Worm (Caenorhabditis elegans): ENCODE measurements around the gene F13H10.9.

Gene F13H10.9

ce11 chrIV:10958230-10958588 lies 43.5 kb upstream of the F13H10.9 start, which contains the start of gene sri-19:
Gene sri-19 (plus strand): TSS chrIV:10958372.
- TF ChIP-seq dve-1 (tag; optimal IDR thresholded peaks at IDR 0.05) (no peak), C38D4.7 (GFP tag; optimal IDR thresholded peaks at IDR 0.05) (no peak), pag-3 (tag; optimal IDR thresholded peaks at IDR 0.05; ENCODE audit: borderline replicate concordance) (no peak), ceh-31 (tag; optimal IDR thresholded peaks at IDR 0.05) (no peak), dmd-4 (tag; optimal IDR thresholded peaks at IDR 0.05; ENCODE audit: borderline replicate concordance) (no peak), nhr-232 (tag; optimal IDR thresholded peaks at IDR 0.05) (no peak), elt-2 (tag; optimal IDR thresholded peaks at IDR 0.05) (no peak), K02D7.2 (tag; optimal IDR thresholded peaks at IDR 0.05) (no peak), nfya-1 (tag; optimal IDR thresholded peaks at IDR 0.05) (no peak), pqm-1 (tag; optimal IDR thresholded peaks at IDR 0.05) (no peak), ama-1 (optimal IDR thresholded peaks at IDR 0.05) (no peak), hlh-8 (tag; optimal IDR thresholded peaks at IDR 0.05) (no peak), gmeb-2 (tag; optimal IDR thresholded peaks at IDR 0.05) (no peak), hlh-30 (tag; optimal IDR thresholded peaks at IDR 0.05; ENCODE audit: insufficient read depth) (no peak), unc-55 (GFP tag; optimal IDR thresholded peaks at IDR 0.05) (no peak), mec-3 (tag; optimal IDR thresholded peaks at IDR 0.05; ENCODE audit: borderline replicate concordance) (no peak), elt-4 (tag; optimal IDR thresholded peaks at IDR 0.05) (no peak), ceh-22 (tag; optimal IDR thresholded peaks at IDR 0.05) (no peak), pros-1 (tag; optimal IDR thresholded peaks at IDR 0.05) (no peak)

ce11 chrIV:10964688-10965087 lies 37.0 kb upstream of the F13H10.9 start:
- no peak for TF ChIP-seq syd-9 (tag; optimal IDR thresholded peaks at IDR 0.05)
- no peak for TF ChIP-seq ama-1 (optimal IDR thresholded peaks at IDR 0.05)
- TF ChIP-seq eyg-1 (tag; optimal IDR thresholded peaks at IDR 0.05) = no peak
- no peak for TF ChIP-seq fax-1 (tag; optimal IDR thresholded peaks at IDR 0.05)
- no peak for TF ChIP-seq dve-1 (tag; optimal IDR thresholded peaks at IDR 0.05)
- TF ChIP-seq odd-2 (tag; optimal IDR thresholded peaks at IDR 0.05) = no peak
- TF ChIP-seq nhr-232 (tag; optimal IDR thresholded peaks at IDR 0.05) = no peak
- no peak for TF ChIP-seq npax-4 (tag; optimal IDR thresholded peaks at IDR 0.05)
- TF ChIP-seq sox-2 (GFP tag; IDR thresholded peaks at IDR 0.05) = no peak
- no peak for TF ChIP-seq gmeb-2 (tag; optimal IDR thresholded peaks at IDR 0.05)
- TF ChIP-seq pqm-1 (tag; optimal IDR thresholded peaks at IDR 0.05) = no peak
- TF ChIP-seq pag-3 (tag; optimal IDR thresholded peaks at IDR 0.05; ENCODE audit: borderline replicate concordance) = no peak
- no peak for TF ChIP-seq C38D4.7 (GFP tag; optimal IDR thresholded peaks at IDR 0.05)
- no peak for TF ChIP-seq hlh-6 (tag; optimal IDR thresholded peaks at IDR 0.05)
- no peak for TF ChIP-seq ahr-1 (tag; optimal IDR thresholded peaks at IDR 0.05)
- TF ChIP-seq ets-4 (tag; optimal IDR thresholded peaks at IDR 0.05) = no peak

- TF ChIP-seq ceh-2 (tag; optimal IDR thresholded peaks at IDR 0.05) = no peak
- TF ChIP-seq ama-1 (optimal IDR thresholded peaks at IDR 0.05) = no peak
- TF ChIP-seq hlh-8 (tag; optimal IDR thresholded peaks at IDR 0.05) = no peak
- no peak for TF ChIP-seq npax-4 (tag; optimal IDR thresholded peaks at IDR 0.05)
Observed at ce11 chrIV:10966359-10966758, 35.4 kb upstream of the F13H10.9 start, which contains the start of the genes aqp-3 and Y69E1A.8. Gene aqp-3 (minus strand): TSS chrIV:10966459. Gene Y69E1A.8 (plus strand): TSS chrIV:10966604.

ce11 chrIV:10970333-10970732 lies 31.4 kb upstream of the F13H10.9 start:
- peak; percentile 82 for TF ChIP-seq elt-2 (tag; optimal IDR thresholded peaks at IDR 0.05)
- no peak for TF ChIP-seq pax-1 (tag; optimal IDR thresholded peaks at IDR 0.05)
- no peak for TF ChIP-seq hlh-8 (tag; optimal IDR thresholded peaks at IDR 0.05)

ce11 chrIV:10970767-10971166 lies 30.9 kb upstream of the F13H10.9 start:
- TF ChIP-seq sox-4 (tag; optimal IDR thresholded peaks at IDR 0.05) (no peak), K02D7.2 (tag; optimal IDR thresholded peaks at IDR 0.05) (no peak), ceh-2 (tag; optimal IDR thresholded peaks at IDR 0.05) (no peak), unc-86 (tag; optimal IDR thresholded peaks at IDR 0.05) (no peak), che-1 (tag; optimal IDR thresholded peaks at IDR 0.05) (no peak), nfya-1 (tag; optimal IDR thresholded peaks at IDR 0.05) (no peak), rnt-1 (tag; optimal IDR thresholded peaks at IDR 0.05) (no peak)
